Fruit fly (Drosophila melanogaster) whole organism, embryonic: ENCODE measurements around the gene hog.

Source experiments
- Awh ChIP-seq: fragments of 200-800 bp; sonication (Bioruptor generic); IDR thresholded peaks from 2 replicates; pipeline ENCODE4, ENCODE4 v1.3.6; 2022; ENCODE audit warnings: missing biosample characterization, missing genetic modification characterization
- Bgb ChIP-seq: fragments of 200-800 bp; sonication (Bioruptor generic); IDR thresholded peaks from 2 replicates; pipeline ENCODE4 v1.3.6; 2022; ENCODE audit warnings: missing biosample characterization, missing genetic modification characterization; ENCODE audit not compliant: partially characterized antibody
- CG10543 ChIP-seq: fragments of 200-800 bp; sonication (Bioruptor generic); optimal IDR thresholded peaks from 3 replicates; lab custom pipeline; 2017; ENCODE audit warnings: missing biosample characterization, mild to moderate bottlenecking, missing genetic modification characterization, moderate library complexity
- CG10654 ChIP-seq: fragments of 200-800 bp; sonication (Bioruptor generic); optimal IDR thresholded peaks from 2 replicates; lab custom pipeline; 2016; ENCODE audit warnings: missing biosample characterization, missing genetic modification characterization
- CG10979 ChIP-seq: fragments of 200-800 bp; sonication (Bioruptor generic); optimal IDR thresholded peaks from 2 replicates; lab custom pipeline; 2018; ENCODE audit warnings: missing biosample characterization, mild to moderate bottlenecking, missing genetic modification characterization, moderate library complexity
- CG11504 ChIP-seq: fragments of 200-800 bp; sonication (Bioruptor generic); optimal IDR thresholded peaks from 3 replicates; lab custom pipeline; 2019; ENCODE audit warnings: missing biosample characterization, mild to moderate bottlenecking, missing genetic modification characterization, moderate library complexity
- CG11695 ChIP-seq: fragments of 200-800 bp; sonication (Bioruptor generic); IDR thresholded peaks from 3 replicates; pipeline ENCODE4 v1.3.6; 2022; ENCODE audit warnings: missing biosample characterization, missing genetic modification characterization
- CG12659 ChIP-seq: fragments of 200-800 bp; sonication (Bioruptor generic); optimal IDR thresholded peaks from 3 replicates; lab custom pipeline; 2017; ENCODE audit warnings: mild to moderate bottlenecking, missing biosample characterization, missing genetic modification reagents, missing genetic modification characterization
- CG13287 ChIP-seq: fragments of 200-800 bp; sonication (Bioruptor generic); IDR thresholded peaks from 2 replicates; pipeline ENCODE4 v1.3.6; 2022; ENCODE audit warnings: missing biosample characterization, missing genetic modification characterization; ENCODE audit not compliant: partially characterized antibody
- CG14014 ChIP-seq: fragments of 200-800 bp; sonication (Bioruptor generic); IDR thresholded peaks from 2 replicates; pipeline ENCODE4 v1.3.6; 2022; ENCODE audit warnings: missing biosample characterization, missing genetic modification characterization
- CG14050 ChIP-seq: fragments of 200-800 bp; sonication (Bioruptor generic); IDR thresholded peaks from 3 replicates; pipeline ENCODE4 v1.3.6; 2022; ENCODE audit warnings: missing biosample characterization, missing genetic modification characterization
- CG14860 ChIP-seq: fragments of 200-800 bp; sonication (Bioruptor generic); IDR thresholded peaks from 3 replicates; pipeline ENCODE4 v1.3.6; 2022; ENCODE audit warnings: missing biosample characterization, missing genetic modification characterization; ENCODE audit not compliant: partially characterized antibody
- CG17361 ChIP-seq: fragments of 200-800 bp; sonication (Bioruptor generic); IDR thresholded peaks from 3 replicates; pipeline ENCODE4 v1.3.6; 2022; ENCODE audit warnings: missing biosample characterization, missing genetic modification characterization
- CG2120 ChIP-seq: fragments of 200-800 bp; sonication (Bioruptor generic); optimal IDR thresholded peaks from 3 replicates; lab custom pipeline; 2016; ENCODE audit warnings: missing biosample characterization, missing genetic modification characterization
- CG32532 ChIP-seq: fragments of 200-800 bp; sonication (Bioruptor generic); IDR thresholded peaks from 2 replicates; pipeline ENCODE4 v1.3.6; 2022; ENCODE audit warnings: missing biosample characterization, missing genetic modification characterization
- CG32772 ChIP-seq: fragments of 200-800 bp; sonication (Bioruptor generic); IDR thresholded peaks from 2 replicates; pipeline ENCODE4 v1.3.6; 2022; ENCODE audit warnings: missing biosample characterization, missing genetic modification characterization
- CG33557 ChIP-seq: fragments of 200-800 bp; sonication (Bioruptor generic); optimal IDR thresholded peaks from 2 replicates; lab custom pipeline; 2019; ENCODE audit warnings: missing biosample characterization, mild to moderate bottlenecking, missing genetic modification characterization, moderate library complexity
- CG6689 ChIP-seq: fragments of 200-800 bp; sonication (Bioruptor generic); IDR thresholded peaks from 2 replicates; pipeline ENCODE4 v1.3.6; 2022; ENCODE audit warnings: missing biosample characterization, missing genetic modification characterization
- CG7271 ChIP-seq: fragments of 200-800 bp; sonication (Bioruptor generic); optimal IDR thresholded peaks from 2 replicates; lab custom pipeline; 2018; ENCODE audit warnings: missing biosample characterization, mild to moderate bottlenecking, missing genetic modification characterization, moderate library complexity
- CG7987 ChIP-seq: fragments of 200-800 bp; sonication (Bioruptor generic); optimal IDR thresholded peaks from 2 replicates; lab custom pipeline; 2018; ENCODE audit warnings: missing biosample characterization, mild to moderate bottlenecking, missing genetic modification characterization, moderate library complexity
- CG8765 ChIP-seq: fragments of 200-800 bp; sonication (Bioruptor generic); IDR thresholded peaks from 2 replicates; pipeline ENCODE4 v1.3.6; 2022; ENCODE audit warnings: missing biosample characterization, missing genetic modification characterization
- CG9215 ChIP-seq: fragments of 200-800 bp; sonication (Bioruptor generic); IDR thresholded peaks from 2 replicates; pipeline ENCODE4 v1.3.6; 2022; ENCODE audit warnings: missing biosample characterization, missing genetic modification characterization
- Camta ChIP-seq: fragments of 200-800 bp; sonication (Bioruptor generic); optimal IDR thresholded peaks from 2 replicates; lab custom pipeline; 2016; ENCODE audit warnings: missing biosample characterization, missing genetic modification characterization
- CrebB ChIP-seq: fragments of 200-800 bp; sonication (Bioruptor generic); optimal IDR thresholded peaks from 3 replicates; lab custom pipeline; 2018; ENCODE audit warnings: missing biosample characterization, mild to moderate bottlenecking, missing genetic modification characterization
- Doc2 ChIP-seq: fragments of 200-800 bp; sonication (Bioruptor generic); IDR thresholded peaks from 2 replicates; pipeline ENCODE4 v1.3.6; 2022; ENCODE audit warnings: missing biosample characterization, missing genetic modification characterization
- E2f2 ChIP-seq: fragments of 200-800 bp; sonication (Bioruptor generic); IDR thresholded peaks from 2 replicates; pipeline ENCODE4 v1.3.6; 2022; ENCODE audit warnings: missing biosample characterization, missing genetic modification characterization
- Fer1 ChIP-seq: fragments of 200-800 bp; sonication (Bioruptor generic); optimal IDR thresholded peaks from 2 replicates; lab custom pipeline; 2017; ENCODE audit warnings: missing biosample characterization, mild to moderate bottlenecking, missing genetic modification characterization
- Gug ChIP-seq: fragments of 200-800 bp; sonication (Bioruptor generic); IDR thresholded peaks from 4 replicates; pipeline ENCODE4 v1.3.6; 2022; ENCODE audit warnings: missing biosample characterization, missing genetic modification characterization
- Hey ChIP-seq: fragments of 200-800 bp; sonication (Bioruptor generic); optimal IDR thresholded peaks from 3 replicates; lab custom pipeline; 2018; ENCODE audit warnings: missing biosample characterization, mild to moderate bottlenecking, missing genetic modification characterization
- Jarid2 ChIP-seq: fragments of 200-800 bp; sonication (Bioruptor generic); optimal IDR thresholded peaks from 3 replicates; lab custom pipeline; 2017; ENCODE audit warnings: mild to moderate bottlenecking, missing biosample characterization, missing genetic modification reagents, missing genetic modification characterization
- Mes4 ChIP-seq: fragments of 200-800 bp; sonication (Bioruptor generic); optimal IDR thresholded peaks from 2 replicates; lab custom pipeline; 2016; ENCODE audit warnings: missing biosample characterization, missing genetic modification characterization
- NFAT ChIP-seq: fragments of 200-800 bp; sonication (Bioruptor generic); IDR thresholded peaks from 2 replicates; pipeline ENCODE4 v1.3.6; 2022; ENCODE audit warnings: missing biosample characterization, missing genetic modification characterization
- Sox100B ChIP-seq: fragments of 200-800 bp; sonication (Bioruptor generic); optimal IDR thresholded peaks from 3 replicates; lab custom pipeline; 2018; ENCODE audit warnings: missing biosample characterization, mild to moderate bottlenecking, missing genetic modification characterization
- Ssrp ChIP-seq: fragments of 200-800 bp; sonication (Bioruptor generic); optimal IDR thresholded peaks from 2 replicates; lab custom pipeline; 2018; ENCODE audit warnings: missing biosample characterization, mild to moderate bottlenecking, missing genetic modification characterization, moderate library complexity
- bcd ChIP-seq: fragments of 200-800 bp; sonication (Bioruptor generic); optimal IDR thresholded peaks from 2 replicates; lab custom pipeline; 2017; ENCODE audit warnings: missing biosample characterization, mild to moderate bottlenecking, missing genetic modification characterization
- esg ChIP-seq: fragments of 200-800 bp; sonication (Bioruptor generic); conservative IDR thresholded peaks from 2 replicates; pipeline ENCODE4 v1.3.6; 2022; ENCODE audit warnings: missing biosample characterization, missing genetic modification characterization
- fd64A ChIP-seq: fragments of 200-800 bp; sonication (Bioruptor generic); optimal IDR thresholded peaks from 3 replicates; lab custom pipeline; 2018; ENCODE audit warnings: missing biosample characterization, mild to moderate bottlenecking, missing genetic modification characterization
- fd96Cb ChIP-seq: fragments of 200-800 bp; sonication (Bioruptor generic); optimal IDR thresholded peaks from 2 replicates; lab custom pipeline; 2018; ENCODE audit warnings: missing biosample characterization, mild to moderate bottlenecking, missing genetic modification characterization, moderate library complexity
- hkb ChIP-seq, 2 experiments: fragments of 200-800 bp in 1 of 2; fragments of >200 bp in 1 of 2; sonication (Bioruptor generic) in 1 of 2; IDR thresholded peaks in 1 of 2; optimal IDR thresholded peaks in 1 of 2; 2 replicates each; pipeline versions ENCODE4 v1.3.6 to Lab custom; 2017 to 2022; ENCODE audit warnings: missing biosample characterization in 1 of 2, missing genetic modification characterization in 1 of 2
- hth ChIP-seq: fragments of >200 bp; optimal IDR thresholded peaks from 2 replicates; lab custom pipeline; 2017; ENCODE audit warnings: inconsistent platforms
- jigr1 ChIP-seq: fragments of 200-800 bp; sonication (Bioruptor generic); IDR thresholded peaks from 3 replicates; pipeline ENCODE4 v1.3.6; 2022; ENCODE audit warnings: missing biosample characterization, missing genetic modification characterization
- phol ChIP-seq: fragments of 200-800 bp; sonication (Bioruptor generic); optimal IDR thresholded peaks from 3 replicates; lab custom pipeline; 2018; ENCODE audit warnings: missing biosample characterization, mild to moderate bottlenecking, missing genetic modification characterization, moderate library complexity
- pum ChIP-seq: fragments of 200-800 bp; sonication (Bioruptor generic); optimal IDR thresholded peaks from 2 replicates; lab custom pipeline; 2016; ENCODE audit warnings: missing biosample characterization, missing genetic modification characterization
- repo ChIP-seq: fragments of 200-800 bp; sonication (Bioruptor generic); optimal IDR thresholded peaks from 2 replicates; lab custom pipeline; 2016; ENCODE audit warnings: missing biosample characterization, missing genetic modification characterization
- scrt ChIP-seq: fragments of 200-800 bp; sonication (Bioruptor generic); optimal IDR thresholded peaks from 2 replicates; lab custom pipeline; 2018; ENCODE audit warnings: missing biosample characterization, mild to moderate bottlenecking, missing genetic modification characterization, moderate library complexity
- sim ChIP-seq: fragments of 200-800 bp; sonication (Bioruptor generic); IDR thresholded peaks from 2 replicates; pipeline ENCODE4 v1.3.6; 2022; ENCODE audit warnings: missing biosample characterization, missing genetic modification characterization
- tll ChIP-seq, 2 experiments: fragments of 200-800 bp in 1 of 2; fragments of >200 bp in 1 of 2; sonication (Bioruptor generic) in 1 of 2; optimal IDR thresholded peaks; 2 replicates each; lab custom pipeline; 2017 to 2019; ENCODE audit warnings: missing biosample characterization in 2 of 2, missing genetic modification characterization in 2 of 2, mild to moderate bottlenecking in 1 of 2, moderate library complexity in 1 of 2
- toy ChIP-seq: fragments of 200-800 bp; sonication (Bioruptor generic); IDR thresholded peaks from 2 replicates; pipeline ENCODE4 v1.3.6; 2022; ENCODE audit warnings: missing biosample characterization, missing genetic modification characterization
- usp ChIP-seq: fragments of >200 bp; optimal IDR thresholded peaks from 2 replicates; lab custom pipeline; 2017; ENCODE audit warnings: missing biosample characterization, missing genetic modification characterization
- vnd ChIP-seq: fragments of 200-800 bp; sonication (Bioruptor generic); IDR thresholded peaks from 3 replicates; pipeline ENCODE4 v1.3.6; 2022; ENCODE audit warnings: missing biosample characterization, missing genetic modification characterization; ENCODE audit not compliant: partially characterized antibody

The hog gene

dm6 chrX:14743819-14744218, 25.1 kb upstream of the hog start (continued):
- TF ChIP-seq Awh (GFP tag; lab: Robert Waterston, UW) (0 out of 2 replicates have a peak, but pooled peaks have one; percentile 25), Doc2 (GFP tag; lab: Robert Waterston, UW) (no peak), CG7271 (tag; lab: Kevin White, UChicago) (no peak), CG17361 (GFP tag; lab: Robert Waterston, UW) (peak; percentile 68), Bgb (GFP tag; lab: Robert Waterston, UW) (no peak), Sox100B (peak; percentile 74), NFAT (GFP tag; lab: Robert Waterston, UW) (no peak), E2f2 (GFP tag; lab: Robert Waterston, UW) (peak; percentile 12; the same call in 1 of the 2 replicates), CG13287 (GFP tag; lab: Robert Waterston, UW) (no peak), CG33557 (peak; percentile 21), hkb (optimal IDR thresholded peaks at IDR 0.05; lab: Kevin White, UChicago) (no peak), hkb (GFP tag; IDR thresholded peaks at IDR 0.05; lab: Robert Waterston, UW) (peak; percentile 64), CG8765 (GFP tag; lab: Robert Waterston, UW) (peak; percentile 30; the same call in 1 of the 2 replicates), CG12659 (GFP tag; lab: Kevin White, UChicago) (peak; percentile 29), usp (GFP tag; lab: Kevin White, UChicago) (no peak), bcd (peak; percentile 43), fd64A (GFP tag; lab: Kevin White, UChicago) (no peak), esg (GFP tag; lab: Robert Waterston, UW) (peak; percentile 43), CrebB (tag; lab: Kevin White, UChicago) (no peak), CG10654 (peak; percentile 6), scrt (GFP tag; lab: Kevin White, UChicago) (no peak), toy (no peak), pum (GFP tag; lab: Kevin White, UChicago) (peak; percentile 5), CG7987 (no peak), CG9215 (GFP tag; lab: Robert Waterston, UW) (peak; percentile 38), Mes4 (GFP tag; lab: Kevin White, UChicago) (no peak), Ssrp (peak; percentile 66), sim (GFP tag; lab: Robert Waterston, UW) (no peak), Fer1 (GFP tag; lab: Kevin White, UChicago) (peak; percentile 47), jigr1 (GFP tag; lab: Robert Waterston, UW) (no peak; the same call in 2 of the 3 replicates), Gug (GFP tag; lab: Robert Waterston, UW) (peak; percentile 1; the same call in 1 of the 4 replicates), fd96Cb (tag; lab: Kevin White, UChicago) (peak; percentile 57), CG14050 (GFP tag; lab: Robert Waterston, UW) (no peak), CG14860 (GFP tag; lab: Robert Waterston, UW) (no peak), CG32772 (GFP tag; lab: Robert Waterston, UW) (0 out of 2 replicates have a peak, but pooled peaks have one; percentile 11), CG14014 (no peak), hth (lab: Kevin White, UChicago) (no peak), vnd (GFP tag; lab: Robert Waterston, UW) (no peak), tll (GFP tag; optimal IDR thresholded peaks at IDR 0.05; lab: Kevin White, UChicago) (no peak), CG32532 (GFP tag; lab: Robert Waterston, UW) (peak; percentile 41; the same call in 1 of the 2 replicates), CG11504 (tag; lab: Kevin White, UChicago) (peak; percentile 75), CG6689 (peak; percentile 64), phol (tag; lab: Kevin White, UChicago) (peak; percentile 73), repo (GFP tag; lab: Kevin White, UChicago) (no peak), Camta (GFP tag; lab: Kevin White, UChicago) (no peak), Jarid2 (peak; percentile 33), CG10543 (GFP tag; lab: Kevin White, UChicago) (peak; percentile 8), CG2120 (GFP tag; lab: Kevin White, UChicago) (peak; percentile 15), Hey (tag; lab: Kevin White, UChicago) (no peak), CG11695 (peak; percentile 65; the same call in 1 of the 3 replicates), CG10979 (tag; lab: Kevin White, UChicago) (peak; percentile 80)
